Worm (Caenorhabditis elegans) whole organism, young adult: ENCODE data around the gene F20G2.5.

Experiments used
- attf-6 ChIP-seq: fragments of 200-800 bp; sonication (Bioruptor generic); IDR thresholded peaks from 2 replicates; pipeline ENCODE4 v1.3.6; 2022; ENCODE audit warnings: missing genetic modification reagents, missing genetic modification characterization, missing compliant biosample characterization
- hsf-1 ChIP-seq: fragments of 200-800 bp; sonication (Bioruptor generic); IDR thresholded peaks from 2 replicates; pipeline ENCODE4 v1.3.6; 2022; ENCODE audit warnings: missing genetic modification reagents, missing genetic modification characterization, missing compliant biosample characterization

DNA sequence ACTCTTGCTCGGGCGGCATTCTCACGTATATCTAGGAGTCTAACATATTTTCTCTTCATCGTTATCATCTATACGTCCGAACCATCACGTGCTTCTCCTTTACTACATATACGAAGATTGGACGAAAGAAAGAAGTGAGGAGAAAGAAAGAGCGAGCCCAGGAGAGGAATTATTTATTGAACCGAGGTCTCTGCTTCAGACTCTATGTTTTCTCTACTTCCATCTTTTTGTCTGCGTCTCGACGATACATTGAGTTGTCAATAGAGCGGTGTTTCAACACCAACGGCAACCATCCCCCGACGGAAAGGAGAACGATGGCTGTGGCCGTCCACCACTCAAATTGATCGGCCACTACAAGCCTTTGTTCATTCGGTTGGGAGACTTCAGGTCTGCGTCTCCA is 18.1 kb downstream of the F20G2.5 start:
- TF ChIP-seq hsf-1 (GFP tag; lab: Robert Waterston, UW) (no peak; the same call in 1 of the 2 replicates), attf-6 (GFP tag; lab: Robert Waterston, UW) (no peak)
